Worm (Caenorhabditis elegans) whole organism, early embryonic: ENCODE data around the gene ZC190.7.
"Not testable (repeated sequence)": the region's sequence is repeated elsewhere in the genome, so short reads cannot be mapped to it uniquely, and the experiment has no call there.

Experiments
- aly-1 ChIP-seq: sonication (generic microtip); optimal IDR thresholded peaks from 2 replicates; lab custom pipeline; 2016; ENCODE audit warnings: missing genetic modification characterization, missing compliant biosample characterization
- ama-1 ChIP-seq: fragments of 150-350 bp; optimal IDR thresholded peaks from 2 replicates; lab custom pipeline; 2014
- ceh-36 ChIP-seq: sonication (generic microtip); optimal IDR thresholded peaks from 2 replicates; lab custom pipeline; 2016; ENCODE audit warnings: missing genetic modification characterization, inconsistent platforms, missing compliant biosample characterization
- ets-7 ChIP-seq: sonication (generic microtip); optimal IDR thresholded peaks from 2 replicates; lab custom pipeline; 2016; ENCODE audit warnings: missing genotype, missing genetic modification characterization, missing compliant biosample characterization
- hmbx-1 ChIP-seq: sonication (generic microtip); optimal IDR thresholded peaks from 2 replicates; lab custom pipeline; 2016; ENCODE audit warnings: mild to moderate bottlenecking, missing genetic modification characterization, missing compliant biosample characterization
- hmg-4 ChIP-seq: fragments of 200-800 bp; sonication (Bioruptor generic); optimal IDR thresholded peaks from 2 replicates; lab custom pipeline; 2018; ENCODE audit warnings: mild to moderate bottlenecking, missing genetic modification characterization, missing compliant biosample characterization
- hnd-1 ChIP-seq: sonication (generic microtip); optimal IDR thresholded peaks from 2 replicates; lab custom pipeline; 2016; ENCODE audit warnings: missing genetic modification characterization, missing compliant biosample characterization
- tbx-11 ChIP-seq: fragments of 200-800 bp; sonication (Bioruptor generic); IDR thresholded peaks from 2 replicates; pipeline ENCODE4 v1.3.6; 2022; ENCODE audit warnings: missing genetic modification characterization, missing compliant biosample characterization

ce11 chrV:8726228-8726627 lies 39.6 kb upstream of the ZC190.7 start, which contains the start of gene droe-8:
- not testable (repeated sequence) for TF ChIP-seq hmbx-1 (tag; lab: Kevin White, UChicago); ets-7; hmg-4 (GFP tag; lab: Kevin White, UChicago); ama-1; hnd-1; aly-1; tbx-11 (GFP tag; lab: Robert Waterston, UW); ceh-36 (tag; lab: Kevin White, UChicago)
